Worm (Caenorhabditis elegans) whole organism, L3 larva: Measurements from ENCODE around the gene T26H5.11.

Source experiments
- ama-1 ChIP-seq: fragments of 150-350 bp; optimal IDR thresholded peaks from 2 replicates; lab custom pipeline; 2018
- ceh-28 ChIP-seq: fragments of 150-350 bp; optimal IDR thresholded peaks from 2 replicates; lab custom pipeline; 2014; ENCODE audit warnings: missing biosample characterization, missing genetic modification reagents, missing genetic modification characterization
- ceh-9 ChIP-seq: sonication (generic microtip); optimal IDR thresholded peaks from 2 replicates; lab custom pipeline; 2018; ENCODE audit warnings: missing biosample characterization, missing genetic modification characterization
- elt-1 ChIP-seq: fragments of 150-350 bp; optimal IDR thresholded peaks from 2 replicates; lab custom pipeline; 2014; ENCODE audit warnings: missing biosample characterization, missing genetic modification characterization
- elt-2 ChIP-seq: sonication (generic microtip); optimal IDR thresholded peaks from 2 replicates; lab custom pipeline; 2016; ENCODE audit warnings: missing genetic modification reagents, mild to moderate bottlenecking, missing genetic modification characterization, missing compliant biosample characterization
- elt-3 ChIP-seq, 3 experiments: fragments of 150-350 bp in 1 of 3; sonication (generic microtip) in 2 of 3; optimal IDR thresholded peaks; 2 replicates in 2 of 3; 4 replicates in 1 of 3; lab custom pipeline; 2014 to 2017; ENCODE audit warnings: missing biosample characterization in 3 of 3, missing genetic modification characterization in 3 of 3
- eor-1 ChIP-seq, 2 experiments: fragments of 150-350 bp; optimal IDR thresholded peaks; 2 replicates each; lab custom pipeline; 2014 to 2018; ENCODE audit warnings: missing biosample characterization in 2 of 2, missing genetic modification characterization in 2 of 2
- fkh-10 ChIP-seq: sonication (generic microtip); optimal IDR thresholded peaks from 2 replicates; lab custom pipeline; 2017; ENCODE audit warnings: missing biosample characterization, missing genetic modification reagents, missing genetic modification characterization
- fkh-2 ChIP-seq: fragments of 150-350 bp; optimal IDR thresholded peaks from 2 replicates; lab custom pipeline; 2014; ENCODE audit warnings: missing biosample characterization, missing genetic modification reagents, missing genetic modification characterization
- fos-1 ChIP-seq: fragments of 150-350 bp; optimal IDR thresholded peaks from 2 replicates; lab custom pipeline; 2014; ENCODE audit warnings: missing biosample characterization, missing genetic modification characterization
- jun-1 ChIP-seq: fragments of 150-350 bp; optimal IDR thresholded peaks from 2 replicates; lab custom pipeline; 2014; ENCODE audit warnings: missing biosample characterization, missing genetic modification reagents, missing genetic modification characterization
- lin-15B ChIP-seq: fragments of 150-350 bp; optimal IDR thresholded peaks from 2 replicates; lab custom pipeline; 2014; ENCODE audit warnings: missing biosample characterization, missing genetic modification characterization
- lin-39 ChIP-seq: fragments of 150-350 bp; optimal IDR thresholded peaks from 2 replicates; lab custom pipeline; 2018; ENCODE audit warnings: missing biosample characterization, missing genetic modification reagents, missing genetic modification characterization
- lsy-12 ChIP-seq: sonication (generic microtip); optimal IDR thresholded peaks from 2 replicates; lab custom pipeline; 2016; ENCODE audit warnings: mild to moderate bottlenecking, missing genetic modification characterization, missing compliant biosample characterization
- mdl-1 ChIP-seq: fragments of 150-350 bp; optimal IDR thresholded peaks from 2 replicates; lab custom pipeline; 2014; ENCODE audit warnings: missing biosample characterization, missing genetic modification characterization
- mml-1 ChIP-seq: fragments of 150-350 bp; sonication (generic microtip); optimal IDR thresholded peaks from 3 replicates; lab custom pipeline; 2014; ENCODE audit warnings: missing biosample characterization, missing genetic modification characterization
- nfya-1 ChIP-seq: sonication (generic microtip); optimal IDR thresholded peaks from 2 replicates; lab custom pipeline; 2017; ENCODE audit warnings: missing genetic modification characterization, mild to moderate bottlenecking, missing compliant biosample characterization, antibody characterized with exemption, moderate library complexity; ENCODE audit not compliant: insufficient read depth
- nhr-11 ChIP-seq: fragments of 150-350 bp; optimal IDR thresholded peaks from 2 replicates; lab custom pipeline; 2014; ENCODE audit warnings: missing biosample characterization, missing genetic modification characterization
- nhr-12 ChIP-seq: fragments of 150-350 bp; optimal IDR thresholded peaks from 2 replicates; lab custom pipeline; 2014; ENCODE audit warnings: missing biosample characterization, missing genetic modification characterization
- nhr-237 ChIP-seq: fragments of 150-350 bp; optimal IDR thresholded peaks from 2 replicates; lab custom pipeline; 2014; ENCODE audit warnings: missing biosample characterization, missing genetic modification characterization
- nhr-25 ChIP-seq: sonication (generic microtip); optimal IDR thresholded peaks from 2 replicates; lab custom pipeline; 2017; ENCODE audit warnings: missing biosample characterization, missing genetic modification characterization
- nhr-43 ChIP-seq: sonication (generic microtip); optimal IDR thresholded peaks from 2 replicates; lab custom pipeline; 2016; ENCODE audit warnings: mild to moderate bottlenecking, missing genetic modification characterization, missing compliant biosample characterization; ENCODE audit not compliant: poor library complexity, severe bottlenecking
- nhr-67 ChIP-seq: fragments of 150-350 bp; optimal IDR thresholded peaks from 2 replicates; lab custom pipeline; 2014; ENCODE audit warnings: missing biosample characterization, missing genetic modification characterization
- nhr-76 ChIP-seq: fragments of 150-350 bp; sonication (generic microtip); optimal IDR thresholded peaks from 5 replicates; lab custom pipeline; 2014; ENCODE audit warnings: missing biosample characterization, missing genetic modification characterization
- nhr-77 ChIP-seq: fragments of 150-350 bp; optimal IDR thresholded peaks from 2 replicates; lab custom pipeline; 2014; ENCODE audit warnings: missing biosample characterization, missing genetic modification characterization
- pha-4 ChIP-seq: fragments of 150-350 bp; optimal IDR thresholded peaks from 2 replicates; lab custom pipeline; 2014; ENCODE audit warnings: missing biosample characterization, missing genetic modification reagents, missing genetic modification characterization
- pqm-1 ChIP-seq: fragments of 150-350 bp; optimal IDR thresholded peaks from 2 replicates; lab custom pipeline; 2017; ENCODE audit warnings: missing biosample characterization, missing genetic modification characterization, inconsistent platforms
- skn-1 ChIP-seq: fragments of 150-350 bp; optimal IDR thresholded peaks from 2 replicates; lab custom pipeline; 2014; ENCODE audit warnings: missing biosample characterization, missing genetic modification characterization
- tbx-2 ChIP-seq: sonication (generic microtip); optimal IDR thresholded peaks from 2 replicates; lab custom pipeline; 2016; ENCODE audit warnings: mild to moderate bottlenecking, missing genetic modification characterization, missing compliant biosample characterization
- unc-39 ChIP-seq: sonication (generic microtip); optimal IDR thresholded peaks from 4 replicates; lab custom pipeline; 2017; ENCODE audit warnings: missing biosample characterization, missing genetic modification characterization
- unc-62 ChIP-seq: fragments of 150-350 bp; sonication (generic microtip); optimal IDR thresholded peaks from 4 replicates; lab custom pipeline; 2014; ENCODE audit warnings: missing biosample characterization, missing genetic modification reagents, missing genetic modification characterization
- zag-1 ChIP-seq: fragments of 150-350 bp; optimal IDR thresholded peaks from 2 replicates; lab custom pipeline; 2014; ENCODE audit warnings: missing biosample characterization, missing genetic modification characterization
- ztf-4 ChIP-seq: fragments of 150-350 bp; optimal IDR thresholded peaks from 2 replicates; lab custom pipeline; 2014; ENCODE audit warnings: missing biosample characterization, missing genetic modification characterization

The T26H5.11 gene

ce11 chrV:15401856-15402314, 42.2 kb downstream of the T26H5.11 start, which contains the start of gene fbxa-135:
Gene fbxa-135 (plus strand): TSS chrV:15402264.
- peak; percentile 41 for TF ChIP-seq pha-4 (tag; lab: Kevin White, UChicago)
- no peak for TF ChIP-seq nfya-1 (tag; lab: Kevin White, UChicago)

ce11 chrV:15399691-15400377, 44.3 kb downstream of the T26H5.11 start, which contains the start of the genes T06E6.15 and sri-7:
Gene T06E6.15 (minus strand): TSS chrV:15399791.
Gene sri-7 (plus strand): TSS chrV:15400327.
- TF ChIP-seq unc-62 (GFP tag; lab: Kevin White, UChicago) (no peak), ceh-9 (tag; lab: Kevin White, UChicago) (no peak), nhr-43 (no peak), lin-15B (tag; lab: Kevin White, UChicago) (no peak), mml-1 (tag; lab: Kevin White, UChicago) (no peak), elt-3 (tag; optimal IDR thresholded peaks at IDR 0.05; lab: Kevin White, UChicago) (no peak), nhr-11 (tag; lab: Kevin White, UChicago) (no peak)

ce11 chrV:15398728-15399127, 45.4 kb downstream of the T26H5.11 start, which contains the start of gene fbxa-199:
Gene fbxa-199 (minus strand): TSS chrV:15398828.
- no peak for TF ChIP-seq nhr-11 (tag; lab: Kevin White, UChicago)
- no peak for TF ChIP-seq lin-15B (tag; lab: Kevin White, UChicago)
- TF ChIP-seq ama-1 = no peak
- TF ChIP-seq nhr-67 = no peak
- TF ChIP-seq eor-1 (tag; optimal IDR thresholded peaks at IDR 0.05; lab: Kevin White, UChicago) = no peak
- TF ChIP-seq lin-39 (tag; lab: Kevin White, UChicago) = no peak
- TF ChIP-seq ztf-4 (tag; lab: Kevin White, UChicago) = no peak
- no peak for TF ChIP-seq nhr-12 (tag; lab: Kevin White, UChicago)
- TF ChIP-seq nhr-237 = no peak
- no peak for TF ChIP-seq nhr-25 (tag; lab: Kevin White, UChicago)
- no peak for TF ChIP-seq zag-1 (tag; lab: Kevin White, UChicago)
- TF ChIP-seq nhr-77 = no peak
- no peak for TF ChIP-seq mdl-1 (tag; lab: Kevin White, UChicago)
- TF ChIP-seq fkh-10 (GFP tag; lab: Kevin White, UChicago) = no peak
- no peak for TF ChIP-seq lsy-12
- TF ChIP-seq unc-39 (tag; lab: Kevin White, UChicago) = no peak
- TF ChIP-seq elt-1 (tag; lab: Kevin White, UChicago) = no peak
- TF ChIP-seq fos-1 (tag; lab: Kevin White, UChicago) = no peak
- TF ChIP-seq mml-1 (tag; lab: Kevin White, UChicago) = no peak

- TF ChIP-seq eor-1 (tag; optimal IDR thresholded peaks at IDR 0.05; lab: Kevin White, UChicago) (no peak), nhr-25 (tag; lab: Kevin White, UChicago) (no peak), mml-1 (tag; lab: Kevin White, UChicago) (no peak), nhr-12 (tag; lab: Kevin White, UChicago) (no peak)
These were observed 46.9 kb downstream of the T26H5.11 start for ce11 chrV:15397139-15397538.

- TF ChIP-seq mml-1 (tag; lab: Kevin White, UChicago) (no peak), fos-1 (tag; lab: Kevin White, UChicago) (no peak), ceh-28 (tag; lab: Kevin White, UChicago) (no peak), unc-39 (tag; lab: Kevin White, UChicago) (no peak), tbx-2 (no peak), nhr-12 (tag; lab: Kevin White, UChicago) (no peak), elt-2 (no peak), jun-1 (no peak), pha-4 (tag; lab: Kevin White, UChicago) (no peak), skn-1 (tag; lab: Kevin White, UChicago) (no peak), pqm-1 (tag; lab: Kevin White, UChicago) (no peak), fkh-2 (no peak), nhr-77 (no peak), nhr-76 (tag; lab: Kevin White, UChicago) (no peak)
These were observed 48.7 kb downstream of the T26H5.11 start, which contains the start of gene cyb-3 for ce11 chrV:15395347-15395746. Gene cyb-3 (plus strand): TSS chrV:15395696.
